Worm (Caenorhabditis elegans) whole organism, L4/young adult: Measurements from ENCODE around the gene swan-2.

ENCODE experiments used
- W03F9.2 ChIP-seq: fragments of 150-350 bp; optimal IDR thresholded peaks from 2 replicates; lab custom pipeline; 2014; ENCODE audit warnings: missing biosample characterization, missing genetic modification characterization
- dao-5 ChIP-seq: sonication (generic microtip); optimal IDR thresholded peaks from 2 replicates; lab custom pipeline; 2016; ENCODE audit warnings: missing genotype, missing genetic modification characterization, moderate library complexity, missing compliant biosample characterization
- him-1 ChIP-seq: sonication (generic microtip); optimal IDR thresholded peaks from 2 replicates; lab custom pipeline; 2016; ENCODE audit warnings: missing genotype, missing genetic modification reagents, missing genetic modification characterization, missing compliant biosample characterization

DNA sequence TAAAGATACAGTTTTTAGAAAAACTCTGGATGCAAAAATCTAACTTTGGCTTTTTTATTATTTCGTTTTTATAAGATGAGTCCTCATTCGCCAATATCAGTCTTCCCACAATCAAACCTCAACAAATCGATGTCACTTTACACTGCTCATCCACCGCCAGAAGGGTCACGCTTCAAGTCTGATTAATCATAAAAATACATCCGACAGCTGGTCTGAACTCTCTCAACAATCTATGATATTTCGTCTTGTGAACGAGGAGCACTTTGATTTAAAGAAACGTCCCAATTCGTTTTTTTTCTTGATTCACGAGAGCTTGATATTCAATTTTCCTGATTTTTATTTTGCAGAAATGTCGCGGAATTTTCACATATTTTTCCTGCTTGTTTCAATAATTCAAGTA, 23.8 kb upstream of the swan-2 start, which contains the start of gene nrf-5:
- TF ChIP-seq him-1 (tag; lab: Kevin White, UChicago): no peak
- no peak for TF ChIP-seq W03F9.2 (tag; lab: Kevin White, UChicago)
- no peak for TF ChIP-seq dao-5
